Worm (Caenorhabditis elegans): ENCODE measurements around the gene hpo-34.

Gene hpo-34

ce11 chrX:11482637-11483036 lies 36.2 kb downstream of the hpo-34 start (continued):
- TF ChIP-seq ztf-22 (GFP tag; optimal IDR thresholded peaks at IDR 0.05), result no peak
- TF ChIP-seq mel-28 (tag; optimal IDR thresholded peaks at IDR 0.05; ENCODE audit: borderline replicate concordance), result no peak
- TF ChIP-seq K11D2.4 (GFP tag; IDR thresholded peaks at IDR 0.05), result no peak
- TF ChIP-seq unc-130 (GFP tag; optimal IDR thresholded peaks at IDR 0.05), result no peak
- no peak for TF ChIP-seq athp-1 (tag; optimal IDR thresholded peaks at IDR 0.05)
- no peak for TF ChIP-seq F49E8.2 (tag; optimal IDR thresholded peaks at IDR 0.05; ENCODE audit: insufficient read depth)
- TF ChIP-seq unc-62 (GFP tag; optimal IDR thresholded peaks at IDR 0.05), result no peak
- no peak for TF ChIP-seq ztf-6 (GFP tag; IDR thresholded peaks at IDR 0.05)
- no peak for TF ChIP-seq gei-17 (GFP tag; optimal IDR thresholded peaks at IDR 0.05)
- no peak for TF ChIP-seq lsl-1 (GFP tag; optimal IDR thresholded peaks at IDR 0.05)
- TF ChIP-seq tlf-1 (GFP tag; optimal IDR thresholded peaks at IDR 0.05), result peak; percentile 6
- TF ChIP-seq nhr-90 (tag; optimal IDR thresholded peaks at IDR 0.05), result no peak
- TF ChIP-seq egrh-3 (GFP tag; IDR thresholded peaks at IDR 0.05), result no peak
- no peak for TF ChIP-seq F55B11.4 (tag; optimal IDR thresholded peaks at IDR 0.05; ENCODE audit: borderline replicate concordance, insufficient read depth)
- TF ChIP-seq die-1 (tag; optimal IDR thresholded peaks at IDR 0.05), result no peak
- no peak for TF ChIP-seq ekl-4 (GFP tag; IDR thresholded peaks at IDR 0.05)
- peak; percentile 98 for TF ChIP-seq nhr-80 (tag; optimal IDR thresholded peaks at IDR 0.05)

- TF ChIP-seq ztf-18 (tag; optimal IDR thresholded peaks at IDR 0.05), result no peak
- TF ChIP-seq B0336.3 (GFP tag; IDR thresholded peaks at IDR 0.05), result peak; percentile 4; the same call in 1 of the 2 replicates
- 0 out of 2 replicates have a peak, but pooled peaks have one; percentile 24 for TF ChIP-seq pbrm-1 (GFP tag; IDR thresholded peaks at IDR 0.05)
- TF ChIP-seq lin-40 (tag; optimal IDR thresholded peaks at IDR 0.05), result no peak
- 0 out of 2 replicates have a peak, but pooled peaks have one; percentile 34 for TF ChIP-seq zfh-2 (GFP tag; conservative IDR thresholded peaks at IDR 0.05)
- peak; percentile 12 for TF ChIP-seq die-1 (tag; optimal IDR thresholded peaks at IDR 0.05)
These were observed 36.7 kb downstream of the hpo-34 start for ce11 chrX:11482134-11482533.

ce11 chrX:11481825-11482093 lies 37.1 kb downstream of the hpo-34 start:
- peak; percentile 19 for TF ChIP-seq lin-40 (tag; optimal IDR thresholded peaks at IDR 0.05)
- TF ChIP-seq B0019.2 (GFP tag; conservative IDR thresholded peaks at IDR 0.05), result no peak

ce11 chrX:11480990-11481824 lies 37.7 kb downstream of the hpo-34 start:
- TF ChIP-seq ama-1 (optimal IDR thresholded peaks at IDR 0.05) (peak; percentile 48), ama-1 (GFP tag; optimal IDR thresholded peaks at IDR 0.05) (no peak), nhr-80 (tag; optimal IDR thresholded peaks at IDR 0.05) (peak; percentile 94), atf-7 (tag; optimal IDR thresholded peaks at IDR 0.05) (peak; percentile 3), ztf-22 (GFP tag; optimal IDR thresholded peaks at IDR 0.05) (peak; percentile 15), unc-62 (GFP tag; optimal IDR thresholded peaks at IDR 0.05) (peak; percentile 40), Y53G8AR.9 (GFP tag; conservative IDR thresholded peaks at IDR 0.05) (0 out of 2 replicates have a peak, but pooled peaks have one; percentile 8), nhr-90 (tag; optimal IDR thresholded peaks at IDR 0.05) (peak; percentile 45), lir-1 (GFP tag; conservative IDR thresholded peaks at IDR 0.05) (0 out of 2 replicates have a peak, but pooled peaks have one; percentile 27), tbp1 (GFP tag; optimal IDR thresholded peaks at IDR 0.05) (peak; percentile 20), B0019.2 (GFP tag; conservative IDR thresholded peaks at IDR 0.05) (no peak), ekl-4 (GFP tag; IDR thresholded peaks at IDR 0.05) (no peak), cebp-1 (GFP tag; IDR thresholded peaks at IDR 0.05) (no peak), cebp-1 (tag; optimal IDR thresholded peaks at IDR 0.05) (peak; percentile 20), pbrm-1 (GFP tag; IDR thresholded peaks at IDR 0.05) (no peak), attf-6 (GFP tag; IDR thresholded peaks at IDR 0.05) (no peak)

Measured in whole organism, young adult.